Fruit fly (Drosophila melanogaster) whole organism, embryonic: ENCODE measurements around the gene CG11608.

ENCODE experiments used
- CG12219 ChIP-seq: fragments of 200-800 bp; sonication (Bioruptor generic); optimal IDR thresholded peaks from 3 replicates; lab custom pipeline; 2018; ENCODE audit warnings: missing biosample characterization, mild to moderate bottlenecking, missing genetic modification characterization
- CG15479 ChIP-seq: fragments of 200-800 bp; sonication (Bioruptor generic); optimal IDR thresholded peaks from 3 replicates; lab custom pipeline; 2019; ENCODE audit warnings: missing biosample characterization, mild to moderate bottlenecking, missing genetic modification characterization, moderate library complexity
- CG5953 ChIP-seq: fragments of 200-800 bp; sonication (Bioruptor generic); IDR thresholded peaks from 2 replicates; pipeline ENCODE4 v1.3.6; 2022; ENCODE audit warnings: missing biosample characterization, missing genetic modification characterization
- D19B ChIP-seq: fragments of 200-800 bp; sonication (Bioruptor generic); optimal IDR thresholded peaks from 2 replicates; lab custom pipeline; 2017; ENCODE audit warnings: missing biosample characterization, mild to moderate bottlenecking, missing genetic modification characterization
- Gug ChIP-seq: fragments of 200-800 bp; sonication (Bioruptor generic); IDR thresholded peaks from 4 replicates; pipeline ENCODE4 v1.3.6; 2022; ENCODE audit warnings: missing biosample characterization, missing genetic modification characterization
- NC2β ChIP-seq: fragments of 200-800 bp; sonication (Bioruptor generic); optimal IDR thresholded peaks from 2 replicates; lab custom pipeline; 2016; ENCODE audit warnings: missing biosample characterization, missing genetic modification characterization
- chm ChIP-seq: fragments of 200-800 bp; sonication (Bioruptor generic); IDR thresholded peaks from 2 replicates; pipeline ENCODE4 v1.3.6; 2022; ENCODE audit warnings: missing biosample characterization, missing genetic modification characterization
- ind ChIP-seq: fragments of 200-800 bp; sonication (Bioruptor generic); optimal IDR thresholded peaks from 3 replicates; lab custom pipeline; 2016; ENCODE audit warnings: missing biosample characterization, missing genetic modification characterization

- TF ChIP-seq D19B (GFP tag; lab: Kevin White, UChicago): no peak
- TF ChIP-seq ind (GFP tag; lab: Kevin White, UChicago): no peak
- no peak for TF ChIP-seq CG5953 (GFP tag; lab: Robert Waterston, UW)
- no peak for TF ChIP-seq CG15479 (GFP tag; lab: Kevin White, UChicago)
- TF ChIP-seq chm (GFP tag; lab: Robert Waterston, UW): no peak
- no peak for TF ChIP-seq NC2β (GFP tag; lab: Kevin White, UChicago)
- TF ChIP-seq Gug (GFP tag; lab: Robert Waterston, UW): no peak
- no peak for TF ChIP-seq CG12219 (GFP tag; lab: Kevin White, UChicago)
Measured at dm6 chr3R:12688116-12688515, 49.8 kb downstream of the CG11608 start.
